Worm (Caenorhabditis elegans) whole organism, L2 larva: ENCODE measurements around the gene natc-1.

Experiments
- C34F6.9 ChIP-seq: fragments of 150-350 bp; optimal IDR thresholded peaks from 2 replicates; lab custom pipeline; 2014; ENCODE audit warnings: missing biosample characterization, missing genetic modification characterization
- F13H6.1 ChIP-seq: sonication (generic microtip); optimal IDR thresholded peaks from 2 replicates; lab custom pipeline; 2016; ENCODE audit warnings: missing genetic modification characterization, missing compliant biosample characterization
- R02D3.7 ChIP-seq: fragments of 150-350 bp; optimal IDR thresholded peaks from 2 replicates; lab custom pipeline; 2014; ENCODE audit warnings: missing biosample characterization, missing genetic modification characterization
- Y55F3AM.14 ChIP-seq: fragments of 200-800 bp; sonication (Bioruptor generic); optimal IDR thresholded peaks from 2 replicates; lab custom pipeline; 2018; ENCODE audit warnings: mild to moderate bottlenecking, missing genetic modification characterization, missing compliant biosample characterization
- ZK546.5 ChIP-seq: sonication (generic microtip); optimal IDR thresholded peaks from 2 replicates; lab custom pipeline; 2017; ENCODE audit warnings: missing biosample characterization, missing genetic modification characterization
- alr-1 ChIP-seq: fragments of 150-350 bp; optimal IDR thresholded peaks from 2 replicates; lab custom pipeline; 2014; ENCODE audit warnings: missing biosample characterization, missing genetic modification characterization
- aly-2 ChIP-seq: fragments of 150-350 bp; optimal IDR thresholded peaks from 2 replicates; lab custom pipeline; 2014; ENCODE audit warnings: missing biosample characterization, missing genetic modification characterization
- ama-1 ChIP-seq: fragments of 150-350 bp; optimal IDR thresholded peaks from 2 replicates; lab custom pipeline; 2018; ENCODE audit warnings: inconsistent platforms
- blmp-1 ChIP-seq: sonication (generic microtip); optimal IDR thresholded peaks from 2 replicates; lab custom pipeline; 2017; ENCODE audit warnings: missing genetic modification characterization, mild to moderate bottlenecking, missing compliant biosample characterization, antibody characterized with exemption, moderate library complexity; ENCODE audit not compliant: insufficient read depth
- ceh-16 ChIP-seq: fragments of 150-350 bp; optimal IDR thresholded peaks from 2 replicates; lab custom pipeline; 2014; ENCODE audit warnings: missing biosample characterization, missing genetic modification characterization
- ceh-82 ChIP-seq: fragments of 150-350 bp; optimal IDR thresholded peaks from 2 replicates; lab custom pipeline; 2014; ENCODE audit warnings: missing biosample characterization, missing genetic modification characterization
- crh-2 ChIP-seq: sonication (generic microtip); optimal IDR thresholded peaks from 2 replicates; lab custom pipeline; 2017; ENCODE audit warnings: missing biosample characterization, missing genetic modification characterization
- dmd-4 ChIP-seq: sonication (generic microtip); optimal IDR thresholded peaks from 2 replicates; lab custom pipeline; 2017; ENCODE audit warnings: missing biosample characterization, missing genetic modification characterization
- egl-27 ChIP-seq: sonication (generic microtip); optimal IDR thresholded peaks from 3 replicates; lab custom pipeline; 2017; ENCODE audit warnings: missing biosample characterization, missing genetic modification reagents, missing genetic modification characterization
- elt-1 ChIP-seq: fragments of 150-350 bp; optimal IDR thresholded peaks from 2 replicates; lab custom pipeline; 2014; ENCODE audit warnings: missing biosample characterization, missing genetic modification characterization
- elt-3 ChIP-seq: sonication (generic microtip); optimal IDR thresholded peaks from 2 replicates; lab custom pipeline; 2017; ENCODE audit warnings: missing biosample characterization, missing genetic modification characterization
- fos-1 ChIP-seq: fragments of 150-350 bp; optimal IDR thresholded peaks from 2 replicates; lab custom pipeline; 2014; ENCODE audit warnings: missing biosample characterization, missing genetic modification characterization
- gmeb-1 ChIP-seq: fragments of 150-350 bp; optimal IDR thresholded peaks from 2 replicates; lab custom pipeline; 2014; ENCODE audit warnings: missing biosample characterization, missing genetic modification characterization
- lin-11 ChIP-seq: fragments of 150-350 bp; sonication (generic microtip); optimal IDR thresholded peaks from 2 replicates; lab custom pipeline; 2014; ENCODE audit warnings: missing biosample characterization, missing genetic modification characterization, inconsistent platforms, mixed read lengths
- lin-13 ChIP-seq: fragments of 150-350 bp; optimal IDR thresholded peaks from 2 replicates; lab custom pipeline; 2014; ENCODE audit warnings: missing biosample characterization, missing genetic modification reagents, missing genetic modification characterization
- lin-39 ChIP-seq: fragments of 150-350 bp; optimal IDR thresholded peaks from 2 replicates; lab custom pipeline; 2014; ENCODE audit warnings: missing biosample characterization, missing genetic modification reagents, missing genetic modification characterization
- lsy-2 ChIP-seq, 2 experiments: fragments of 150-350 bp in 1 of 2; sonication (generic microtip) in 1 of 2; optimal IDR thresholded peaks; 2 replicates each; lab custom pipeline; 2014 to 2017; ENCODE audit warnings: missing biosample characterization in 2 of 2, missing genetic modification characterization in 2 of 2
- mab-5 ChIP-seq: fragments of 150-350 bp; optimal IDR thresholded peaks from 2 replicates; lab custom pipeline; 2014; ENCODE audit warnings: missing biosample characterization, missing genetic modification characterization
- mbf-1 ChIP-seq: sonication (generic microtip); optimal IDR thresholded peaks from 2 replicates; lab custom pipeline; 2017; ENCODE audit warnings: missing biosample characterization, missing genetic modification characterization
- mdl-1 ChIP-seq, 2 experiments: fragments of 150-350 bp in 1 of 2; sonication (generic microtip) in 1 of 2; optimal IDR thresholded peaks; 2 replicates each; lab custom pipeline; 2017; ENCODE audit warnings: missing biosample characterization in 2 of 2, missing genetic modification characterization in 2 of 2
- nhr-10 ChIP-seq: sonication (generic microtip); optimal IDR thresholded peaks from 2 replicates; lab custom pipeline; 2017; ENCODE audit warnings: missing biosample characterization, missing genetic modification characterization
- nhr-11 ChIP-seq: fragments of 150-350 bp; optimal IDR thresholded peaks from 2 replicates; lab custom pipeline; 2014; ENCODE audit warnings: missing biosample characterization, missing genetic modification characterization
- nhr-12 ChIP-seq: fragments of 150-350 bp; optimal IDR thresholded peaks from 2 replicates; lab custom pipeline; 2014; ENCODE audit warnings: missing biosample characterization, missing genetic modification characterization
- nhr-129 ChIP-seq: fragments of 150-350 bp; optimal IDR thresholded peaks from 2 replicates; lab custom pipeline; 2014; ENCODE audit warnings: missing biosample characterization, missing genetic modification characterization
- nhr-21 ChIP-seq: fragments of 150-350 bp; optimal IDR thresholded peaks from 2 replicates; lab custom pipeline; 2014; ENCODE audit warnings: missing biosample characterization, missing genetic modification characterization
- nhr-23 ChIP-seq: fragments of 150-350 bp; optimal IDR thresholded peaks from 2 replicates; lab custom pipeline; 2014; ENCODE audit warnings: missing biosample characterization, missing genetic modification reagents, missing genetic modification characterization
- nhr-237 ChIP-seq: fragments of 150-350 bp; optimal IDR thresholded peaks from 2 replicates; lab custom pipeline; 2014; ENCODE audit warnings: missing biosample characterization, missing genetic modification characterization
- nhr-25 ChIP-seq: fragments of 150-350 bp; sonication (generic microtip); optimal IDR thresholded peaks from 3 replicates; lab custom pipeline; 2014; ENCODE audit warnings: missing biosample characterization, missing genetic modification characterization
- nhr-6 ChIP-seq: fragments of 150-350 bp; optimal IDR thresholded peaks from 2 replicates; lab custom pipeline; 2014; ENCODE audit warnings: missing biosample characterization, missing genetic modification characterization
- nhr-77 ChIP-seq: fragments of 150-350 bp; optimal IDR thresholded peaks from 2 replicates; lab custom pipeline; 2014; ENCODE audit warnings: missing biosample characterization, missing genetic modification characterization
- peb-1 ChIP-seq: fragments of 150-350 bp; optimal IDR thresholded peaks from 2 replicates; lab custom pipeline; 2014; ENCODE audit warnings: missing biosample characterization, missing genetic modification characterization
- sem-4 ChIP-seq: fragments of 150-350 bp; optimal IDR thresholded peaks from 2 replicates; lab custom pipeline; 2014; ENCODE audit warnings: missing biosample characterization, missing genetic modification reagents, missing genetic modification characterization
- skn-1 ChIP-seq: sonication (generic microtip); optimal IDR thresholded peaks from 2 replicates; lab custom pipeline; 2017; ENCODE audit warnings: missing biosample characterization, missing genetic modification characterization
- sma-3 ChIP-seq: sonication (generic microtip); optimal IDR thresholded peaks from 2 replicates; lab custom pipeline; 2016; ENCODE audit warnings: missing genetic modification reagents, missing genetic modification characterization, missing compliant biosample characterization
- sma-9 ChIP-seq, 2 experiments: fragments of 150-350 bp in 1 of 2; sonication (generic microtip) in 1 of 2; optimal IDR thresholded peaks; 2 replicates each; lab custom pipeline; 2014 to 2016; ENCODE audit warnings: missing genetic modification characterization in 2 of 2, mild to moderate bottlenecking in 1 of 2, missing biosample characterization in 1 of 2, missing compliant biosample characterization in 1 of 2, missing genetic modification reagents in 1 of 2, moderate library complexity in 1 of 2
- snpc-4 ChIP-seq: fragments of 150-350 bp; optimal IDR thresholded peaks from 2 replicates; lab custom pipeline; 2014; ENCODE audit warnings: missing biosample characterization, missing genetic modification characterization
- unc-39 ChIP-seq: fragments of 150-350 bp; optimal IDR thresholded peaks from 2 replicates; lab custom pipeline; 2014; ENCODE audit warnings: missing biosample characterization, missing genetic modification characterization
- unc-55 ChIP-seq: fragments of 150-350 bp; sonication (generic microtip); optimal IDR thresholded peaks from 3 replicates; lab custom pipeline; 2014; ENCODE audit warnings: missing biosample characterization, missing genetic modification reagents, missing genetic modification characterization
- unc-62 ChIP-seq: fragments of 150-350 bp; optimal IDR thresholded peaks from 2 replicates; lab custom pipeline; 2014; ENCODE audit warnings: missing biosample characterization, missing genetic modification reagents, missing genetic modification characterization
- zag-1 ChIP-seq: fragments of 150-350 bp; optimal IDR thresholded peaks from 2 replicates; lab custom pipeline; 2014; ENCODE audit warnings: missing biosample characterization, missing genetic modification characterization
- ztf-1 ChIP-seq: fragments of 200-800 bp; sonication (Bioruptor generic); conservative IDR thresholded peaks from 2 replicates; pipeline ENCODE4 v1.3.6; 2022; ENCODE audit warnings: missing genetic modification characterization, missing compliant biosample characterization
- ztf-11 ChIP-seq: sonication (generic microtip); optimal IDR thresholded peaks from 2 replicates; lab custom pipeline; 2017; ENCODE audit warnings: missing biosample characterization, missing genetic modification characterization
- ztf-4 ChIP-seq: fragments of 150-350 bp; optimal IDR thresholded peaks from 2 replicates; lab custom pipeline; 2014; ENCODE audit warnings: missing biosample characterization, missing genetic modification characterization

The natc-1 gene

ce11 chrV:8462074-8462473 is at the start of gene natc-1, which contains the start of gene dnj-22:
TSS of gene natc-1 (plus strand) at chrV:8462359.
TSS of gene dnj-22 (minus strand) at chrV:8462120.
- TF ChIP-seq fos-1 (tag; lab: Kevin White, UChicago) (peak; percentile 47), nhr-6 (tag; lab: Kevin White, UChicago) (peak; percentile 72), aly-2 (tag; lab: Kevin White, UChicago) (no peak), ceh-82 (tag; lab: Kevin White, UChicago) (no peak), nhr-10 (tag; lab: Kevin White, UChicago) (peak; percentile 12), snpc-4 (tag; lab: Kevin White, UChicago) (peak; percentile 88), sma-3 (GFP tag; lab: Kevin White, UChicago) (peak; percentile 77), peb-1 (tag; lab: Kevin White, UChicago) (no peak), gmeb-1 (tag; lab: Kevin White, UChicago) (peak; percentile 86), R02D3.7 (tag; lab: Kevin White, UChicago) (peak; percentile 76), unc-39 (tag; lab: Kevin White, UChicago) (no peak), ama-1 (lab: Kevin White, UChicago) (no peak), sma-9 (GFP tag; optimal IDR thresholded peaks at IDR 0.05; lab: Kevin White, UChicago) (peak; percentile 91), sma-9 (tag; optimal IDR thresholded peaks at IDR 0.05; lab: Kevin White, UChicago) (no peak), unc-55 (GFP tag; lab: Kevin White, UChicago) (peak; percentile 96), lin-39 (tag; lab: Kevin White, UChicago) (no peak), mab-5 (tag; lab: Kevin White, UChicago) (peak; percentile 84), nhr-23 (tag; lab: Kevin White, UChicago) (no peak), Y55F3AM.14 (GFP tag; lab: Kevin White, UChicago) (no peak), nhr-77 (tag; lab: Kevin White, UChicago) (no peak), unc-62 (GFP tag; lab: Kevin White, UChicago) (no peak), F13H6.1 (tag; lab: Kevin White, UChicago) (peak; percentile 46), egl-27 (tag; lab: Kevin White, UChicago) (no peak), nhr-21 (tag; lab: Kevin White, UChicago) (peak; percentile 61), lsy-2 (tag; optimal IDR thresholded peaks at IDR 0.05; lab: Kevin White, UChicago) (peak; percentile 50 to 90), lin-13 (GFP tag; lab: Kevin White, UChicago) (peak; percentile 83), nhr-129 (tag; lab: Kevin White, UChicago) (peak; percentile 85), ztf-4 (tag; lab: Kevin White, UChicago) (peak; percentile 42), lin-11 (no peak), sem-4 (peak; percentile 86), ZK546.5 (tag; lab: Kevin White, UChicago) (no peak), elt-3 (tag; lab: Kevin White, UChicago) (no peak), mdl-1 (tag; optimal IDR thresholded peaks at IDR 0.05; lab: Kevin White, UChicago) (peak in 1 of 2 experiments; percentile 34), dmd-4 (tag; lab: Kevin White, UChicago) (no peak), skn-1 (peak; percentile 63), blmp-1 (peak; percentile 19), alr-1 (tag; lab: Kevin White, UChicago) (no peak), C34F6.9 (tag; lab: Kevin White, UChicago) (peak; percentile 98), ceh-16 (no peak), nhr-11 (tag; lab: Kevin White, UChicago) (no peak), nhr-12 (tag; lab: Kevin White, UChicago) (no peak), zag-1 (tag; lab: Kevin White, UChicago) (no peak), elt-1 (tag; lab: Kevin White, UChicago) (no peak), crh-2 (tag; lab: Kevin White, UChicago) (peak; percentile 92), ztf-1 (no peak), ztf-11 (tag; lab: Kevin White, UChicago) (no peak), mbf-1 (no peak), nhr-237 (tag; lab: Kevin White, UChicago) (no peak), nhr-25 (tag; lab: Kevin White, UChicago) (peak; percentile 76)
